Fruit fly (Drosophila melanogaster) whole organism, embryonic: Measurements from ENCODE around the gene Golgin84.

Source experiments
- Aef1 ChIP-seq: fragments of 200-800 bp; sonication (Bioruptor generic); IDR thresholded peaks from 3 replicates; pipeline ENCODE4 v1.3.6; 2022; ENCODE audit warnings: missing biosample characterization, missing genetic modification characterization
- B-H1 ChIP-seq: fragments of 200-800 bp; sonication (Bioruptor generic); IDR thresholded peaks from 3 replicates; pipeline ENCODE4 v1.3.6; 2022; ENCODE audit warnings: missing biosample characterization, missing genetic modification characterization
- BEAF-32 ChIP-seq: fragments of 200-800 bp; sonication (Bioruptor generic); optimal IDR thresholded peaks from 3 replicates; lab custom pipeline; 2017; ENCODE audit warnings: missing biosample characterization, missing genetic modification characterization, mild to moderate bottlenecking, moderate library complexity, missing genetic modification reagents
- C15 ChIP-seq: fragments of 200-800 bp; sonication (Bioruptor generic); IDR thresholded peaks from 3 replicates; pipeline ENCODE4 v1.3.6; 2022; ENCODE audit warnings: missing biosample characterization, missing genetic modification characterization
- CG10366 ChIP-seq: fragments of 200-800 bp; sonication (Bioruptor generic); IDR thresholded peaks from 2 replicates; pipeline ENCODE4 v1.3.6; 2022; ENCODE audit warnings: missing biosample characterization, missing genetic modification characterization
- CG14014 ChIP-seq: fragments of 200-800 bp; sonication (Bioruptor generic); IDR thresholded peaks from 2 replicates; pipeline ENCODE4 v1.3.6; 2022; ENCODE audit warnings: missing biosample characterization, missing genetic modification characterization
- CG15011 ChIP-seq: fragments of 200-800 bp; sonication (Bioruptor generic); optimal IDR thresholded peaks from 3 replicates; lab custom pipeline; 2018; ENCODE audit warnings: missing biosample characterization, mild to moderate bottlenecking, missing genetic modification characterization
- CG1529 ChIP-seq: fragments of 200-800 bp; sonication (Bioruptor generic); optimal IDR thresholded peaks from 3 replicates; lab custom pipeline; 2018; ENCODE audit warnings: missing biosample characterization, missing genetic modification characterization
- CG16815 ChIP-seq: fragments of 200-800 bp; sonication (Bioruptor generic); optimal IDR thresholded peaks from 3 replicates; lab custom pipeline; 2017; ENCODE audit warnings: missing biosample characterization, mild to moderate bottlenecking, missing genetic modification characterization
- CG2712 ChIP-seq: fragments of 200-800 bp; optimal IDR thresholded peaks from 3 replicates; lab custom pipeline; 2019; ENCODE audit warnings: missing biosample characterization, mild to moderate bottlenecking, missing genetic modification characterization, moderate library complexity
- CG4854 ChIP-seq: fragments of 200-800 bp; sonication (Bioruptor generic); optimal IDR thresholded peaks from 2 replicates; lab custom pipeline; 2016; ENCODE audit warnings: missing biosample characterization, missing genetic modification characterization, inconsistent platforms
- CG6854 ChIP-seq: fragments of 200-800 bp; sonication (Bioruptor generic); optimal IDR thresholded peaks from 3 replicates; lab custom pipeline; 2017; ENCODE audit warnings: missing biosample characterization, mild to moderate bottlenecking, missing genetic modification characterization
- CG8478 ChIP-seq: fragments of >200 bp; optimal IDR thresholded peaks from 2 replicates; lab custom pipeline; 2018
- E2f2 ChIP-seq: fragments of 200-800 bp; sonication (Bioruptor generic); IDR thresholded peaks from 2 replicates; pipeline ENCODE4 v1.3.6; 2022; ENCODE audit warnings: missing biosample characterization, missing genetic modification characterization
- Elba2 ChIP-seq: fragments of 200-800 bp; sonication (Bioruptor generic); optimal IDR thresholded peaks from 3 replicates; lab custom pipeline; 2016; ENCODE audit warnings: missing biosample characterization, missing genetic modification characterization
- Ets65A ChIP-seq: fragments of 200-800 bp; sonication (Bioruptor generic); peaks from one replicate; lab custom pipeline; 2016; ENCODE audit warnings: missing biosample characterization, missing genetic modification characterization
- Fer2 ChIP-seq: fragments of 200-800 bp; sonication (Bioruptor generic); optimal IDR thresholded peaks from 2 replicates; lab custom pipeline; 2018; ENCODE audit warnings: missing biosample characterization, mild to moderate bottlenecking, missing genetic modification characterization, moderate library complexity
- Hr78 ChIP-seq, 2 experiments: fragments of 200-800 bp in 1 of 2; fragments of >200 bp in 1 of 2; sonication (Bioruptor generic) in 1 of 2; optimal IDR thresholded peaks; 2 replicates each; lab custom pipeline; 2017 to 2019; ENCODE audit warnings: missing biosample characterization in 2 of 2, missing genetic modification characterization in 2 of 2, mild to moderate bottlenecking in 1 of 2, moderate library complexity in 1 of 2
- Mad ChIP-seq: fragments of 200-800 bp; sonication (Bioruptor generic); optimal IDR thresholded peaks from 2 replicates; lab custom pipeline; 2016; ENCODE audit warnings: missing biosample characterization, missing genetic modification characterization
- NC2α ChIP-seq: fragments of 200-800 bp; sonication (Bioruptor generic); optimal IDR thresholded peaks from 2 replicates; lab custom pipeline; 2016; ENCODE audit warnings: missing biosample characterization, missing genetic modification characterization
- Ravus ChIP-seq: fragments of 200-800 bp; sonication (Bioruptor generic); IDR thresholded peaks from 2 replicates; pipeline ENCODE4 v1.3.6; 2022; ENCODE audit warnings: missing biosample characterization, missing genetic modification characterization
- Sin3A ChIP-seq: fragments of >200 bp; optimal IDR thresholded peaks from 2 replicates; lab custom pipeline; 2018
- Tbp ChIP-seq: fragments of >200 bp; optimal IDR thresholded peaks from 2 replicates; lab custom pipeline; 2018; ENCODE audit warnings: missing biosample characterization, missing genetic modification characterization
- Trl ChIP-seq, 3 experiments: fragments of >200 bp in 2 of 3; fragments of 200-800 bp in 1 of 3; sonication (Bioruptor generic) in 1 of 3; optimal IDR thresholded peaks; 2 replicates in 1 of 3; 3 replicates in 2 of 3; lab custom pipeline; 2016 to 2017; ENCODE audit warnings: missing biosample characterization in 1 of 3, missing genetic modification characterization in 1 of 3
- Usf ChIP-seq: fragments of 200-800 bp; sonication (Bioruptor generic); optimal IDR thresholded peaks from 2 replicates; lab custom pipeline; 2017; ENCODE audit warnings: missing genotype, missing biosample characterization, missing genetic modification characterization
- crp ChIP-seq, 2 experiments: fragments of 200-800 bp; sonication (Bioruptor generic); optimal IDR thresholded peaks; 2 replicates in 1 of 2; 3 replicates in 1 of 2; lab custom pipeline; 2017; ENCODE audit warnings: missing biosample characterization in 2 of 2, missing genetic modification characterization in 2 of 2, mild to moderate bottlenecking in 1 of 2, moderate library complexity in 1 of 2
- fd64A ChIP-seq: fragments of 200-800 bp; sonication (Bioruptor generic); optimal IDR thresholded peaks from 3 replicates; lab custom pipeline; 2018; ENCODE audit warnings: missing biosample characterization, mild to moderate bottlenecking, missing genetic modification characterization
- fru ChIP-seq: fragments of >200 bp; optimal IDR thresholded peaks from 2 replicates; lab custom pipeline; 2017
- gt ChIP-seq: fragments of 200-800 bp; sonication (Bioruptor generic); IDR thresholded peaks from 2 replicates; pipeline ENCODE4 v1.3.6; 2022; ENCODE audit warnings: missing biosample characterization, missing genetic modification characterization
- insv ChIP-seq, 2 experiments: fragments of 200-800 bp; sonication (Bioruptor generic); optimal IDR thresholded peaks; 3 replicates each; lab custom pipeline; 2016 to 2018; ENCODE audit warnings: missing biosample characterization in 2 of 2, missing genetic modification characterization in 2 of 2
- jing ChIP-seq: fragments of 200-800 bp; sonication (Bioruptor generic); optimal IDR thresholded peaks from 2 replicates; lab custom pipeline; 2018; ENCODE audit warnings: missing biosample characterization, mild to moderate bottlenecking, missing genetic modification characterization
- oc ChIP-seq: fragments of 200-800 bp; sonication (Bioruptor generic); optimal IDR thresholded peaks from 2 replicates; lab custom pipeline; 2018; ENCODE audit warnings: missing biosample characterization, mild to moderate bottlenecking, missing genetic modification characterization, moderate library complexity
- pan ChIP-seq, 4 experiments: fragments of >200 bp in 3 of 4; fragments of 200-800 bp in 1 of 4; sonication (Bioruptor generic) in 1 of 4; optimal IDR thresholded peaks in 3 of 4; IDR thresholded peaks in 1 of 4; 2 replicates each; pipeline versions ENCODE4 v1.3.6 to Lab custom; 2017 to 2022; ENCODE audit warnings: missing biosample characterization in 2 of 4, missing genetic modification characterization in 2 of 4, mixed read lengths in 1 of 4
- pros ChIP-seq: fragments of 200-800 bp; sonication (Bioruptor generic); optimal IDR thresholded peaks from 3 replicates; lab custom pipeline; 2019; ENCODE audit warnings: missing biosample characterization, mild to moderate bottlenecking, missing genetic modification characterization, moderate library complexity
- rib ChIP-seq: fragments of 200-800 bp; sonication (Bioruptor generic); IDR thresholded peaks from 2 replicates; pipeline ENCODE4 v1.3.6; 2022; ENCODE audit warnings: missing biosample characterization, missing genetic modification characterization
- ro ChIP-seq: fragments of 200-800 bp; sonication (Bioruptor generic); IDR thresholded peaks from 2 replicates; pipeline ENCODE4 v1.3.6; 2022; ENCODE audit warnings: missing biosample characterization, missing genetic modification characterization
- row ChIP-seq: fragments of 200-800 bp; sonication (Bioruptor generic); IDR thresholded peaks from 3 replicates; pipeline ENCODE4 v1.3.6; 2022; ENCODE audit warnings: missing biosample characterization, missing genetic modification characterization
- slou ChIP-seq: fragments of 200-800 bp; sonication (Bioruptor generic); optimal IDR thresholded peaks from 3 replicates; lab custom pipeline; 2016; ENCODE audit warnings: missing biosample characterization, missing genetic modification characterization
- stwl ChIP-seq: fragments of 200-800 bp; sonication (Bioruptor generic); optimal IDR thresholded peaks from 3 replicates; lab custom pipeline; 2018; ENCODE audit warnings: missing biosample characterization, mild to moderate bottlenecking, missing genetic modification characterization, moderate library complexity
- toy ChIP-seq: fragments of 200-800 bp; sonication (Bioruptor generic); IDR thresholded peaks from 2 replicates; pipeline ENCODE4 v1.3.6; 2022; ENCODE audit warnings: missing biosample characterization, missing genetic modification characterization
- usp ChIP-seq: fragments of >200 bp; optimal IDR thresholded peaks from 2 replicates; lab custom pipeline; 2017; ENCODE audit warnings: missing biosample characterization, missing genetic modification characterization
- vnd ChIP-seq: fragments of 200-800 bp; sonication (Bioruptor generic); IDR thresholded peaks from 3 replicates; pipeline ENCODE4 v1.3.6; 2022; ENCODE audit warnings: missing biosample characterization, missing genetic modification characterization; ENCODE audit not compliant: partially characterized antibody
- wdn ChIP-seq: fragments of 200-800 bp; sonication (Bioruptor generic); IDR thresholded peaks from 2 replicates; pipeline ENCODE4 v1.3.6; 2022; ENCODE audit warnings: missing biosample characterization, missing genetic modification characterization
- zf30C ChIP-seq: fragments of 200-800 bp; sonication (Bioruptor generic); optimal IDR thresholded peaks from 3 replicates; lab custom pipeline; 2018; ENCODE audit warnings: missing biosample characterization, mild to moderate bottlenecking, missing genetic modification characterization

The Golgin84 gene

dm6 chr3R:24369268-24369667 lies 11.5 kb upstream of the Golgin84 start, which contains the start of gene CG13614:
Gene CG13614 (plus strand): TSS chr3R:24369568.
- TF ChIP-seq insv (GFP tag; optimal IDR thresholded peaks at IDR 0.05; lab: Kevin White, UChicago) = no peak
- no peak for TF ChIP-seq E2f2 (GFP tag; lab: Robert Waterston, UW)
- no peak for TF ChIP-seq stwl (tag; lab: Kevin White, UChicago)
- TF ChIP-seq CG8478 (lab: Kevin White, UChicago) = no peak
- TF ChIP-seq fru (lab: Kevin White, UChicago) = no peak
- TF ChIP-seq slou (GFP tag; lab: Kevin White, UChicago) = no peak
- no peak for TF ChIP-seq row (GFP tag; lab: Robert Waterston, UW)
- no peak for TF ChIP-seq CG10366 (GFP tag; lab: Robert Waterston, UW)
- TF ChIP-seq Fer2 (tag; lab: Kevin White, UChicago) = no peak
- no peak for TF ChIP-seq wdn (GFP tag; lab: Robert Waterston, UW)
- TF ChIP-seq pan (optimal IDR thresholded peaks at IDR 0.05; lab: Kevin White, UChicago) = no peak
- no peak for TF ChIP-seq pan (GFP tag; optimal IDR thresholded peaks at IDR 0.05 in 1 of 2, IDR thresholded peaks at IDR 0.05 in 1 of 2)
- no peak for TF ChIP-seq B-H1 (GFP tag; lab: Robert Waterston, UW)
- TF ChIP-seq CG2712 (tag; lab: Kevin White, UChicago) = no peak
- TF ChIP-seq Elba2 (GFP tag; lab: Kevin White, UChicago) = no peak
- no peak for TF ChIP-seq oc (tag; lab: Kevin White, UChicago)
- no peak for TF ChIP-seq vnd (GFP tag; lab: Robert Waterston, UW)
- no peak for TF ChIP-seq Tbp (GFP tag; lab: Kevin White, UChicago)
- no peak for TF ChIP-seq CG14014 (GFP tag; lab: Robert Waterston, UW)
- TF ChIP-seq, all 482 proteins: peak for 0

- TF ChIP-seq Ravus (no peak), Mad (GFP tag; lab: Kevin White, UChicago) (no peak), C15 (GFP tag; lab: Robert Waterston, UW) (no peak), zf30C (GFP tag; lab: Kevin White, UChicago) (no peak), Trl (optimal IDR thresholded peaks at IDR 0.05; lab: Kevin White, UChicago) (no peak), Trl (GFP tag; optimal IDR thresholded peaks at IDR 0.05; lab: Kevin White, UChicago) (no peak), BEAF-32 (GFP tag; lab: Kevin White, UChicago) (no peak), crp (GFP tag; optimal IDR thresholded peaks at IDR 0.05; lab: Kevin White, UChicago) (no peak), Sin3A (lab: Kevin White, UChicago) (no peak), CG6854 (no peak), CG16815 (GFP tag; lab: Kevin White, UChicago) (no peak), Usf (GFP tag; lab: Kevin White, UChicago) (no peak), Aef1 (GFP tag; lab: Robert Waterston, UW) (no peak)
Measured at dm6 chr3R:24368064-24368463, 10.3 kb upstream of the Golgin84 start, which contains the start of the genes CG42812 and CG33341. Gene CG42812 (minus strand): TSS chr3R:24368164. Gene CG33341 (plus strand): TSS chr3R:24368358.

dm6 chr3R:24367120-24367519 lies 9.4 kb upstream of the Golgin84 start, which contains the start of gene CG42811:
Gene CG42811 (minus strand): TSS chr3R:24367220.
- peak; percentile 5 for TF ChIP-seq Ets65A
- no peak for TF ChIP-seq toy (GFP tag; lab: Robert Waterston, UW)

- no peak for TF ChIP-seq rib (GFP tag; lab: Robert Waterston, UW)
- no peak for TF ChIP-seq gt
- TF ChIP-seq pros = no peak
- TF ChIP-seq usp (GFP tag; lab: Kevin White, UChicago) = no peak
- no peak for TF ChIP-seq NC2α (GFP tag; lab: Kevin White, UChicago)
- no peak for TF ChIP-seq Hr78 (GFP tag; optimal IDR thresholded peaks at IDR 0.05; lab: Kevin White, UChicago)
- TF ChIP-seq fd64A (GFP tag; lab: Kevin White, UChicago) = no peak
- TF ChIP-seq CG1529 (GFP tag; lab: Kevin White, UChicago) = no peak
- no peak for TF ChIP-seq CG15011 (GFP tag; lab: Kevin White, UChicago)
- no peak for TF ChIP-seq ro
- TF ChIP-seq jing = no peak
- no peak for TF ChIP-seq CG4854 (GFP tag; lab: Kevin White, UChicago)
Measured at dm6 chr3R:24364880-24365604, 7.3 kb upstream of the Golgin84 start, which contains the start of the genes CG17784 and CG13613. Gene CG17784 (minus strand): TSS chr3R:24364980. Gene CG13613 (plus strand): TSS chr3R:24365554.
